Fruit fly (Drosophila melanogaster) whole organism, prepupa: ENCODE measurements around the gene topi.

Source experiments
- Blimp-1 ChIP-seq: fragments of 200-800 bp; sonication (Bioruptor generic); optimal IDR thresholded peaks from 3 replicates; lab custom pipeline; 2017; ENCODE audit warnings: missing biosample characterization, missing genetic modification characterization, mild to moderate bottlenecking, moderate library complexity, missing genetic modification reagents
- CG10631 ChIP-seq: fragments of 200-800 bp; sonication (Bioruptor generic); optimal IDR thresholded peaks from 2 replicates; lab custom pipeline; 2016; ENCODE audit warnings: missing biosample characterization, missing genetic modification characterization
- CG10669 ChIP-seq: fragments of 200-800 bp; sonication (Bioruptor generic); optimal IDR thresholded peaks from 3 replicates; lab custom pipeline; 2018; ENCODE audit warnings: missing biosample characterization, mild to moderate bottlenecking, missing genetic modification characterization, moderate library complexity
- CG11294 ChIP-seq: fragments of 200-800 bp; sonication (Bioruptor generic); IDR thresholded peaks from 2 replicates; pipeline ENCODE4 v1.3.6; 2022; ENCODE audit warnings: missing biosample characterization, missing genetic modification characterization
- CG11902 ChIP-seq: fragments of 200-800 bp; sonication (Bioruptor generic); optimal IDR thresholded peaks from 3 replicates; lab custom pipeline; 2016; ENCODE audit warnings: missing biosample characterization, missing genetic modification characterization
- CG1621 ChIP-seq: fragments of 200-800 bp; sonication (Bioruptor generic); optimal IDR thresholded peaks from 3 replicates; lab custom pipeline; 2018; ENCODE audit warnings: missing biosample characterization, mild to moderate bottlenecking, missing genetic modification characterization
- CG3032 ChIP-seq: fragments of 200-800 bp; optimal IDR thresholded peaks from 2 replicates; lab custom pipeline; 2019; ENCODE audit warnings: missing biosample characterization, mild to moderate bottlenecking, missing genetic modification characterization, moderate library complexity
- CG32006 ChIP-seq: fragments of 200-800 bp; sonication (Bioruptor generic); optimal IDR thresholded peaks from 3 replicates; lab custom pipeline; 2017; ENCODE audit warnings: missing biosample characterization, mild to moderate bottlenecking, missing genetic modification characterization
- CG34406 ChIP-seq: fragments of 200-800 bp; sonication (Bioruptor generic); optimal IDR thresholded peaks from 3 replicates; lab custom pipeline; 2016; ENCODE audit warnings: missing biosample characterization, missing genetic modification characterization
- CG3919 ChIP-seq: fragments of 200-800 bp; sonication (Bioruptor generic); optimal IDR thresholded peaks from 3 replicates; lab custom pipeline; 2016; ENCODE audit warnings: missing biosample characterization, missing genetic modification characterization
- CG4318 ChIP-seq: fragments of 200-800 bp; sonication (Bioruptor generic); optimal IDR thresholded peaks from 3 replicates; lab custom pipeline; 2017; ENCODE audit warnings: missing biosample characterization, mild to moderate bottlenecking, missing genetic modification characterization
- CG6276 ChIP-seq: fragments of 200-800 bp; sonication (Bioruptor generic); optimal IDR thresholded peaks from 2 replicates; lab custom pipeline; 2017; ENCODE audit warnings: missing biosample characterization, mild to moderate bottlenecking, missing genetic modification characterization
- CG6792 ChIP-seq: fragments of 200-800 bp; sonication (Bioruptor generic); optimal IDR thresholded peaks from 3 replicates; lab custom pipeline; 2016; ENCODE audit warnings: missing biosample characterization, missing genetic modification characterization
- CG7368 ChIP-seq: fragments of 200-800 bp; sonication (Bioruptor generic); optimal IDR thresholded peaks from 3 replicates; lab custom pipeline; 2016; ENCODE audit warnings: missing biosample characterization, missing genetic modification characterization
- CG8119 ChIP-seq: fragments of 200-800 bp; sonication (Bioruptor generic); IDR thresholded peaks from 3 replicates; pipeline ENCODE4 v1.3.6; 2022; ENCODE audit warnings: missing biosample characterization, missing genetic modification characterization
- CG8632 ChIP-seq: fragments of 200-800 bp; sonication (Bioruptor generic); optimal IDR thresholded peaks from 3 replicates; lab custom pipeline; 2016; ENCODE audit warnings: missing biosample characterization, missing genetic modification characterization
- CG9139 ChIP-seq: fragments of 200-800 bp; sonication (Bioruptor generic); optimal IDR thresholded peaks from 3 replicates; lab custom pipeline; 2017; ENCODE audit warnings: missing biosample characterization, mild to moderate bottlenecking, missing genetic modification characterization
- Eip78C ChIP-seq: fragments of 200-800 bp; sonication (Bioruptor generic); peaks from one replicate; lab custom pipeline; 2016; ENCODE audit warnings: missing biosample characterization, missing genetic modification characterization
- Eip93F ChIP-seq: fragments of 200-800 bp; sonication (Bioruptor generic); optimal IDR thresholded peaks from 2 replicates; lab custom pipeline; 2016; ENCODE audit warnings: missing biosample characterization, mild to moderate bottlenecking, missing genetic modification characterization
- Ets21C ChIP-seq: fragments of 200-800 bp; sonication (Bioruptor generic); optimal IDR thresholded peaks from 3 replicates; lab custom pipeline; 2016; ENCODE audit warnings: missing biosample characterization, missing genetic modification characterization
- Hr39 ChIP-seq: fragments of 200-800 bp; sonication (Bioruptor generic); optimal IDR thresholded peaks from 2 replicates; lab custom pipeline; 2016; ENCODE audit warnings: missing biosample characterization, missing genetic modification characterization
- Lpt ChIP-seq: fragments of 200-800 bp; sonication (Bioruptor generic); optimal IDR thresholded peaks from 3 replicates; lab custom pipeline; 2016; ENCODE audit warnings: missing biosample characterization, missing genetic modification characterization
- OdsH ChIP-seq: fragments of 200-800 bp; sonication (Bioruptor generic); optimal IDR thresholded peaks from 3 replicates; lab custom pipeline; 2016; ENCODE audit warnings: missing biosample characterization, missing genetic modification characterization
- Sox102F ChIP-seq: fragments of 200-800 bp; sonication (Bioruptor generic); optimal IDR thresholded peaks from 2 replicates; lab custom pipeline; 2016; ENCODE audit warnings: missing biosample characterization, mild to moderate bottlenecking, missing genetic modification characterization
- Sox15 ChIP-seq: fragments of 200-800 bp; sonication (Bioruptor generic); optimal IDR thresholded peaks from 3 replicates; lab custom pipeline; 2016; ENCODE audit warnings: missing biosample characterization, missing genetic modification characterization
- achi ChIP-seq: fragments of 200-800 bp; sonication (Bioruptor generic); optimal IDR thresholded peaks from 3 replicates; lab custom pipeline; 2016; ENCODE audit warnings: missing biosample characterization, missing genetic modification characterization
- dac ChIP-seq: fragments of 200-800 bp; sonication (Bioruptor generic); optimal IDR thresholded peaks from 2 replicates; lab custom pipeline; 2017; ENCODE audit warnings: missing biosample characterization, mild to moderate bottlenecking, missing genetic modification characterization
- dsx ChIP-seq: fragments of 200-800 bp; optimal IDR thresholded peaks from 3 replicates; lab custom pipeline; 2019; ENCODE audit warnings: missing biosample characterization, mild to moderate bottlenecking, missing genetic modification characterization, moderate library complexity; ENCODE audit not compliant: poor library complexity, severe bottlenecking
- eg ChIP-seq: fragments of 200-800 bp; sonication (Bioruptor generic); IDR thresholded peaks from 3 replicates; pipeline ENCODE4 v1.3.6; 2022; ENCODE audit warnings: missing biosample characterization, missing genetic modification characterization
- fd59A ChIP-seq: fragments of 200-800 bp; sonication (Bioruptor generic); optimal IDR thresholded peaks from 2 replicates; lab custom pipeline; 2017; ENCODE audit warnings: missing biosample characterization, mild to moderate bottlenecking, missing genetic modification characterization, missing genetic modification reagents
- fd85E ChIP-seq: fragments of 200-800 bp; sonication (Bioruptor generic); optimal IDR thresholded peaks from 3 replicates; lab custom pipeline; 2016; ENCODE audit warnings: missing biosample characterization, missing genetic modification characterization
- fkh ChIP-seq: fragments of 200-800 bp; sonication (Bioruptor generic); optimal IDR thresholded peaks from 3 replicates; lab custom pipeline; 2017; ENCODE audit warnings: missing biosample characterization, mild to moderate bottlenecking, missing genetic modification characterization, moderate library complexity
- lz ChIP-seq: fragments of 200-800 bp; sonication (Bioruptor generic); optimal IDR thresholded peaks from 3 replicates; lab custom pipeline; 2016; ENCODE audit warnings: missing biosample characterization, missing genetic modification characterization
- pdm3 ChIP-seq: fragments of 200-800 bp; sonication (Bioruptor generic); optimal IDR thresholded peaks from 3 replicates; lab custom pipeline; 2016; ENCODE audit warnings: missing biosample characterization, missing genetic modification characterization
- salr ChIP-seq, 2 experiments: fragments of 200-800 bp; sonication (Bioruptor generic); optimal IDR thresholded peaks; 3 replicates each; lab custom pipeline; 2016 to 2018; ENCODE audit warnings: missing biosample characterization in 2 of 2, missing genetic modification characterization in 2 of 2, mild to moderate bottlenecking in 1 of 2
- spab ChIP-seq: fragments of 200-800 bp; sonication (Bioruptor generic); optimal IDR thresholded peaks from 2 replicates; lab custom pipeline; 2017; ENCODE audit warnings: missing biosample characterization, mild to moderate bottlenecking, missing genetic modification characterization, missing genetic modification reagents
- svp ChIP-seq: fragments of 200-800 bp; sonication (Bioruptor generic); peaks from one replicate; lab custom pipeline; 2016; ENCODE audit warnings: missing biosample characterization, missing genetic modification characterization

topi gene

DNA sequence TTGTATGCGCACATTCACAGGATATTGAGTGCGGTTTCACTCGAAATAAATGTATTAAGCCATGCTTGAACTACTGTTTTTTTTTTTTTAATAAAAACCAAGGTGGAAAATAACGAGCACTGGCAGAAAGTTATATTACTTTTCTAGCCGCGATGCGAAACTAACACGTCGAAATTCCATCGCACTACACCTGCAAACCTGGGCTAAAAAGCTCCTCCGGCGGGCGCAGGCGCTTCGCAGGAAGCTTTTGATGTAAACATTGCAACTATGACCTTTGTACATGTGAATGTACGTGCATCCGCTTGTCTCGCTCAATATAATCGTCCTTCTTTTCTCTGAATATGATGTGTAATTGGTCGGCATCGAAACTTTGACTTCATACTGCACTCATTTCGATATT, 35.1 kb upstream of the topi start, which contains the start of gene side-VII:
Gene side-VII (minus strand): TSS at position 187 of the 400 bp plus-strand sequence.
- TF ChIP-seq CG9139 (GFP tag; lab: Kevin White, UChicago) (no peak), pdm3 (GFP tag; lab: Kevin White, UChicago) (no peak), lz (GFP tag; lab: Kevin White, UChicago) (no peak), Blimp-1 (GFP tag; lab: Kevin White, UChicago) (no peak), CG8119 (GFP tag; lab: Robert Waterston, UW) (no peak), salr (GFP tag; optimal IDR thresholded peaks at IDR 0.05; lab: Kevin White, UChicago) (no peak), CG3032 (no peak), svp (GFP tag; lab: Kevin White, UChicago) (no peak), CG8632 (no peak)

DNA sequence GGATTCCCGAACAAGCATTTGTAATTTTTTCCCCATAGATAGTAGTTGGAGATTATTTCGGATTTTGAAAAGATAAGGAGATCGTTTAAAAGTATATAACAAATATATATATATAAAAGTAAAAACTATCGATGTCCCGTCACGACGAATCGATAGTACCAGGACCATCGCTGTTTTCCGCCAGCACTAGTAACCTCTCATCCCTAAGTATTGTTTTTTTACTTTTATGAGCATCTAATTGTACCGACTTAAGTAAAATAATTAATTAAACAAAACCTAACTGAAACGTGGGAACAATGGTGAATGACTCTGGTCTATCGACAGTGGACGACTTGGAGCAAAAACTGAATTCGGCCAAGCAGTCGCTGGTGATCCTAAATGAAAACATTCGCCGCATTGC, 34.2 kb upstream of the topi start, which contains the start of gene Pnn:
Gene Pnn (plus strand): TSS at position 187 of the 400 bp plus-strand sequence.
- TF ChIP-seq Eip78C (GFP tag; lab: Kevin White, UChicago) (peak; percentile 43), svp (GFP tag; lab: Kevin White, UChicago) (no peak)

DNA sequence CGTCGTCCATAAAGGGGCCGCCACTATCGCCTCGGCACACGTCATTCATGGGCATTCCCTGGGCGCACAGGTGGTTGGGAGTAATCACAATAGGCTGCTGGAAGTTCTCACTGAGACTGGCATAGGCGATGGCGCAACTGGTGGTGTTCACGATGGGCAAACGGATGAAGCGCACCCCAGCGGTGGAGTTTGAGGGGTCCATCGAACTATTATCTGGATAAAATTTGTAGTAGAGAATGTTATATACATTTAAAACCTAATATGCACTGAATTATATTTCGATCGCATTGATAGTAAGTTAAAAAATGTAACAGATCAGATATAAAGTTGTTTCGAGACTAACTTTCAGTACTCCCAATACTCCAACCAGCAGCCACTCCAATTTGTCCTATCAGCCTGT, 31.7 kb upstream of the topi start, which contains the start of gene CG31415:
Gene CG31415 (plus strand): TSS at position 301 of the 400 bp plus-strand sequence.
- TF ChIP-seq fd59A (GFP tag; lab: Kevin White, UChicago) (no peak), CG11902 (no peak), Ets21C (GFP tag; lab: Kevin White, UChicago) (no peak), CG1621 (tag; lab: Kevin White, UChicago) (no peak), Sox102F (GFP tag; lab: Kevin White, UChicago) (no peak), fd85E (GFP tag; lab: Kevin White, UChicago) (no peak), Sox15 (GFP tag; lab: Kevin White, UChicago) (no peak), achi (GFP tag; lab: Kevin White, UChicago) (no peak), Blimp-1 (GFP tag; lab: Kevin White, UChicago) (no peak), CG6276 (GFP tag; lab: Kevin White, UChicago) (no peak), salr (GFP tag; optimal IDR thresholded peaks at IDR 0.05; lab: Kevin White, UChicago) (no peak), CG3032 (no peak), CG4318 (no peak), OdsH (GFP tag; lab: Kevin White, UChicago) (no peak), CG10631 (GFP tag; lab: Kevin White, UChicago) (no peak)

DNA sequence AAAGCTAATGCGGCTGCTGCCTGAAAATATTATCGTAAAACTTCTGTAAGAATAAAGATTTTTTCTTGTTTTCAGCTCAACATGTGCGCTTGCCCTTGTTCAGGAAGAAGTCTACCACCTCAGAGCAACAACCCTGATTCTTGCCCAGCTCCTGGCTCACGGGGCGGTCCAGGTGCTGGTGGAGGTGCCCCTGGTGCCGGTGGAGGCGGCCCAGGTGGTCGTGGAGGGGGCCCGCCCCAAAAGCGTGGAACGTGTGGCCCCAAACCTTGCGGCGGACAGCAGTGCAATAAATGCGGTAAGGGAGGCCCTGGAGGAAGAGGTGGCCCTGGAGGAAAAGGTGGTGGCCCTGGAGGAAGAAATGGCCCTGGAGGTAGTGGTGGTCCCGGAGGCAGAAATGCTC, 30.9 kb upstream of the topi start:
- TF ChIP-seq CG6276 (GFP tag; lab: Kevin White, UChicago) (no peak), Sox102F (GFP tag; lab: Kevin White, UChicago) (no peak)

DNA sequence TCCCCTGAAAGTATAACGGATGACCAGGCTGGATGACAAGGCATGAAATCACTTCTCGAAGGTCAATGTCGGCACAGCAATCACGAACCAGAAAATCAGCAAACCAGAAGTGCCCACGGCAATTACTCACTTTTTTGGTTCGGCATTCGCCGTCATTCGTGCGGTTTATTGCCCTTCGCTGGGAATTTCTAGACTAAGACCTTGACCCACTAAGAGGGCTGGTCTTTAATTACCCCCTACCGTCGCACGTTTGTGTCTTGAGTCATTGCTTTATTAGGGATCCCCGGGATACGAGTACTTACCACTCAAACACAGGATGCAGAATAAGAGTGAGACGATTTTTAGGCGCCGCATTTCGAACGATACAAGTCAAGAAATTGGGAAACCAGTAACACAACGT, 29.5 kb upstream of the topi start:
- TF ChIP-seq fd59A (GFP tag; lab: Kevin White, UChicago) (no peak), Lpt (GFP tag; lab: Kevin White, UChicago) (no peak), dac (no peak)

DNA sequence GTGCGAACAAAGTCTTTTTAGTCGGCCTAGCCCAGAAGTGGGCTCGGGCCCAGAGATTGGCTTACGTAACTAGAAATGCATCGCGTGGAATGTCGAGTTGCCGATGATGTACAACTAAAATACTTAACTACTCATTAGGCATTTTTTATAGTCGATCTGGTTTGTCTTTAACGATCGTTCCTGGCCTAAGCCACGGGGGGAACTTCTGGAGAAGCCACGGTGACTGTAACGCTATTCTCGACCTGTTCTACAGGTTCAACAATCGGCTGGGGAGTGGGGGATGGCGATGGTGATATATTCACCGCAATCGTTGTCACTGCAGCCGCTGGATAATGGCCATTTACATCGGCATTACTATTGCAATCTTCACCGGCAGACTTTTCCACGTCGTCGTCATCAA, 28.7 kb upstream of the topi start, which contains the start of gene CG34409:
Gene CG34409 (minus strand): TSS at position 101 of the 400 bp plus-strand sequence.
- no peak for TF ChIP-seq fkh
- TF ChIP-seq Eip78C (GFP tag; lab: Kevin White, UChicago): peak; percentile 19

DNA sequence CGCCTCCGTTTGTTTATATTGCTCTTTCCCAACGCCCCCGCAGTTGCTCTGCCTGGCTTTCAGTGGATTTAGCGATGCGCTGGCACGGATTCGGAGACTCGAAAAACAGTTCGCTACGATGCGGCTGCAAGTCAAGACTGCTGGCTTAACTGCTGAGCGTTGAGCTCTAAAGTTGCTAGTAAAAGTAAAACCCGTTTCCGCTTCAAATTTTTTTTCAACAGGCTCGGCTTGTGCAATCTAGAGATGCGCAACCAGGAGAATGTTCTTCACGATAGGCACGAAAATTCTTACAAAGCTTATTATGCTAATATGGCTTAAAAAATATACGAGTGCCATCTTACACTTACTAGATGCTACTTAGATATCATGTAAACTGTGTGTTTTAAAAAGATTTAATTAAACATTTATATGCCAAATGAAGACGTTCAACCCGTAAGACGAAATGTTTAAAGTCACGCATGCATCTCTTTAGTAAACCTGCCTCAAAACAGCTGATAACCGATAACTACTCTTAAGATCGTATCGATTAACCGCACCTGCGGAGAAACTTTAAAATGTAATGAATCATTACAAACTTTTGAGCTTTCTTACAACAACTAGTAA, 27.5 kb upstream of the topi start, which contains the start of gene CG12948:
Gene CG12948 (minus strand): TSS at position 473 of the 603 bp plus-strand sequence.
- TF ChIP-seq CG34406 (GFP tag; lab: Kevin White, UChicago): no peak
- peak; percentile 48; the same call in 1 of the 3 replicates for TF ChIP-seq CG8119 (GFP tag; lab: Robert Waterston, UW)
- TF ChIP-seq eg (GFP tag; lab: Robert Waterston, UW): peak; percentile 47; the same call in 2 of the 3 replicates
- TF ChIP-seq spab (GFP tag; lab: Kevin White, UChicago): no peak
- TF ChIP-seq CG10669 (GFP tag; lab: Kevin White, UChicago): no peak
- peak; percentile 67 for TF ChIP-seq lz (GFP tag; lab: Kevin White, UChicago)
- no peak for TF ChIP-seq dsx (GFP tag; lab: Kevin White, UChicago)
- peak; percentile 51 for TF ChIP-seq Lpt (GFP tag; lab: Kevin White, UChicago)
- peak; percentile 86 for TF ChIP-seq Eip78C (GFP tag; lab: Kevin White, UChicago)
- TF ChIP-seq CG7368: no peak
- peak; percentile 39 for TF ChIP-seq Eip93F
- TF ChIP-seq CG11294: no peak
- TF ChIP-seq fkh: no peak
- no peak for TF ChIP-seq Ets21C (GFP tag; lab: Kevin White, UChicago)
- TF ChIP-seq CG32006 (GFP tag; lab: Kevin White, UChicago): no peak
- peak; percentile 64 for TF ChIP-seq CG3032
- TF ChIP-seq CG4318: no peak
- no peak for TF ChIP-seq CG3919 (GFP tag; lab: Kevin White, UChicago)
- TF ChIP-seq svp (GFP tag; lab: Kevin White, UChicago): no peak
- TF ChIP-seq Hr39 (GFP tag; lab: Kevin White, UChicago): no peak
- TF ChIP-seq CG6792 (GFP tag; lab: Kevin White, UChicago): peak; percentile 49
- no peak for TF ChIP-seq salr (GFP tag; optimal IDR thresholded peaks at IDR 0.05; lab: Kevin White, UChicago)
